Fruit fly (Drosophila melanogaster): Measurements from ENCODE around the gene CG5157.

dm6 chr3L:16171280-16171679 lies 33.6 kb upstream of the CG5157 start, which contains the start of gene CG33795:
- TF ChIP-seq Hnf4 (GFP tag; optimal IDR thresholded peaks at IDR 0.05) (no peak), Sp1 (GFP tag; optimal IDR thresholded peaks at IDR 0.05) (no peak), psq (GFP tag; optimal IDR thresholded peaks at IDR 0.05) (no peak), woc (GFP tag; optimal IDR thresholded peaks at IDR 0.05) (no peak), Dfd (GFP tag; optimal IDR thresholded peaks at IDR 0.05) (no peak), fru (GFP tag; optimal IDR thresholded peaks at IDR 0.05) (no peak), foxo (GFP tag; optimal IDR thresholded peaks at IDR 0.05) (no peak), pan (optimal IDR thresholded peaks at IDR 0.05) (no peak), Vsx2 (GFP tag; optimal IDR thresholded peaks at IDR 0.05; ENCODE audit: partially characterized antibody) (no peak)
